Fruit fly (Drosophila melanogaster): ENCODE measurements around the gene Kat60.

dm6 chr3R:5232197-5232607 is at the start of gene Kat60, which contains the start of gene Mms19:
- TF ChIP-seq CG7368 (GFP tag; optimal IDR thresholded peaks at IDR 0.05) (no peak), CG6276 (GFP tag; optimal IDR thresholded peaks at IDR 0.05) (no peak), CG8319 (GFP tag; optimal IDR thresholded peaks at IDR 0.05) (no peak)

All from whole organism, prepupa.